Worm (Caenorhabditis elegans): ENCODE measurements around the gene ZC132.3.
"Not testable (repeated sequence)": the region's sequence is repeated elsewhere in the genome, so short reads cannot be mapped to it uniquely, and the experiment has no call there.

DNA sequence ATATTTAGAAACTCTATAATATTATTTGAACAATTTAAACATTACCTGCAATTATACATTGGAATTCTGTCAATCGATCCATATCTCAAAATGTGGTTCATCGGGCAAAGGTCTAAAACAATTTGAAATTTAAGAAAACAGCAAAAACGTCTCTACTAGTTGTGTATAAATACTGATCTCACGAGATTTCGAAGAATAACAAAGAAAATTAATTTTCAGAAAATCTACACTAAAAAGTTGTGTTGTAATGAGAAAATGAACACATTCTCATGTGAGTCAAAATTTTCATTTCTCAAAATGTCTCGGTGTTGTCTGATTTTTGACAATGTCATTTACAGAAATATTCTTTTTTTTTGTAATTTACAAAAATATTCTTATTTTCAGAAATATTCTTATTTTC is 31.4 kb downstream of the ZC132.3 start, which contains the start of gene srt-36:
- TF ChIP-seq nhr-90 (tag; optimal IDR thresholded peaks at IDR 0.05); fkh-3 (tag; optimal IDR thresholded peaks at IDR 0.05); B0035.1 (tag; optimal IDR thresholded peaks at IDR 0.05); lir-1 (GFP tag; conservative IDR thresholded peaks at IDR 0.05); pha-4 (tag; optimal IDR thresholded peaks at IDR 0.05); sea-2 (GFP tag; IDR thresholded peaks at IDR 0.05); hrde-1 (tag; optimal IDR thresholded peaks at IDR 0.05; ENCODE audit: borderline replicate concordance); rec-8 (tag; optimal IDR thresholded peaks at IDR 0.05); pbrm-1 (GFP tag; IDR thresholded peaks at IDR 0.05); ztf-6 (GFP tag; IDR thresholded peaks at IDR 0.05); unc-130 (GFP tag; optimal IDR thresholded peaks at IDR 0.05); lag-1 (GFP tag; IDR thresholded peaks at IDR 0.05); mxl-1 (tag; optimal IDR thresholded peaks at IDR 0.05): not testable (repeated sequence)

Data from whole organism, young adult.